1 fruit fly cellular context compared by ENCODE assay signal in genomic region chr3L:14678097-14678679, dm6.
TF ChIP-seq lines count a peak whose summit lies in the region.

TSS of gene CG4914 (minus strand) at chr3L:14678147.

TF ChIP-seq in whole organism, embryonic, 481 proteins besides CTCF, POLR2A, EP300 and RAD21 (continued from another document and continues in another):
- TF ChIP-seq Hr51 (GFP tag; optimal IDR thresholded peaks at IDR 0.05; lab: Kevin White, UChicago) (peak in 1 of 2 experiments; percentile 76), NK7.1 (GFP tag; optimal IDR thresholded peaks at IDR 0.05; lab: Kevin White, UChicago) (no peak), Dip3 (GFP tag; optimal IDR thresholded peaks at IDR 0.05; lab: Kevin White, UChicago) (no peak), CG30431 (GFP tag; optimal IDR thresholded peaks at IDR 0.05; lab: Kevin White, UChicago) (peak; percentile 66), en (GFP tag; optimal IDR thresholded peaks at IDR 0.05; lab: Kevin White, UChicago) (no peak), CG4617 (GFP tag; optimal IDR thresholded peaks at IDR 0.05; lab: Kevin White, UChicago; ENCODE audit: borderline replicate concordance) (peak; percentile 32), CG9932 (GFP tag; IDR thresholded peaks at IDR 0.05; lab: Robert Waterston, UW) (peak; percentile 37; the same call in 1 of the 2 replicates), CG11093 (GFP tag; IDR thresholded peaks at IDR 0.05; lab: Robert Waterston, UW) (peak; percentile 68; the same call in 2 of the 3 replicates), CG14667 (GFP tag; IDR thresholded peaks at IDR 0.05; lab: Robert Waterston, UW) (peak; percentile 36; the same call in 1 of the 2 replicates), gcm (GFP tag; optimal IDR thresholded peaks at IDR 0.05; lab: Kevin White, UChicago) (peak; percentile 76), sim (GFP tag; IDR thresholded peaks at IDR 0.05; lab: Robert Waterston, UW) (0 out of 2 replicates have a peak, but pooled peaks have one; percentile 12), CG8924 (tag; optimal IDR thresholded peaks at IDR 0.05; lab: Kevin White, UChicago) (peak; percentile 80), seq (GFP tag; IDR thresholded peaks at IDR 0.05; lab: Robert Waterston, UW) (no peak), CG2678 (tag; optimal IDR thresholded peaks at IDR 0.05; lab: Kevin White, UChicago) (peak; percentile 85), CG4360 (GFP tag; IDR thresholded peaks at IDR 0.05; lab: Robert Waterston, UW) (0 out of 2 replicates have a peak, but pooled peaks have one; percentile 27), pho (GFP tag; optimal IDR thresholded peaks at IDR 0.05; lab: Kevin White, UChicago) (no peak), grn (GFP tag; optimal IDR thresholded peaks at IDR 0.05; lab: Kevin White, UChicago) (no peak), sima (GFP tag; optimal IDR thresholded peaks at IDR 0.05; lab: Kevin White, UChicago) (no peak), HLH54F (GFP tag; optimal IDR thresholded peaks at IDR 0.05; lab: Kevin White, UChicago) (peak; percentile 7), crp (GFP tag; optimal IDR thresholded peaks at IDR 0.05; lab: Kevin White, UChicago) (peak in 1 of 2 experiments; percentile 5), Dll (GFP tag; IDR thresholded peaks at IDR 0.05; lab: Robert Waterston, UW; ENCODE audit: partially characterized antibody) (no peak), sc (optimal IDR thresholded peaks at IDR 0.05; lab: Kevin White, UChicago) (no peak), sc (GFP tag; optimal IDR thresholded peaks at IDR 0.05; lab: Kevin White, UChicago) (peak; percentile 82), caup (GFP tag; optimal IDR thresholded peaks at IDR 0.05; lab: Kevin White, UChicago; ENCODE audit: severe bottlenecking) (peak; percentile 31), Xrp1 (GFP tag; IDR thresholded peaks at IDR 0.05; lab: Robert Waterston, UW) (peak; percentile 89), kni (GFP tag; optimal IDR thresholded peaks at IDR 0.05; lab: Kevin White, UChicago) (no peak), NFAT (GFP tag; IDR thresholded peaks at IDR 0.05; lab: Robert Waterston, UW) (no peak), gsb (GFP tag; IDR thresholded peaks at IDR 0.05; lab: Robert Waterston, UW) (no peak), Hr3 (GFP tag; optimal IDR thresholded peaks at IDR 0.05; lab: Kevin White, UChicago) (peak; percentile 81), CG6689 (GFP tag; IDR thresholded peaks at IDR 0.05; lab: Robert Waterston, UW) (peak; percentile 77), CG7786 (GFP tag; optimal IDR thresholded peaks at IDR 0.05; lab: Kevin White, UChicago) (no peak), CG10209 (GFP tag; optimal IDR thresholded peaks at IDR 0.05; lab: Kevin White, UChicago) (peak; percentile 79), her (GFP tag; optimal IDR thresholded peaks at IDR 0.05; lab: Kevin White, UChicago) (no peak), CG2120 (GFP tag; optimal IDR thresholded peaks at IDR 0.05; lab: Kevin White, UChicago) (peak; percentile 56), shn (GFP tag; optimal IDR thresholded peaks at IDR 0.05; lab: Kevin White, UChicago) (no peak), pnt (GFP tag; optimal IDR thresholded peaks at IDR 0.05; lab: Kevin White, UChicago) (no peak), nom (GFP tag; optimal IDR thresholded peaks at IDR 0.05; lab: Kevin White, UChicago) (no peak), run (tag; optimal IDR thresholded peaks at IDR 0.05; lab: Kevin White, UChicago) (peak; percentile 55), hkb (optimal IDR thresholded peaks at IDR 0.05; lab: Kevin White, UChicago) (no peak), hkb (GFP tag; IDR thresholded peaks at IDR 0.05; lab: Robert Waterston, UW) (peak; percentile 62), nau (GFP tag; optimal IDR thresholded peaks at IDR 0.05; lab: Kevin White, UChicago) (peak; percentile 49), CG12104 (GFP tag; optimal IDR thresholded peaks at IDR 0.05; lab: Kevin White, UChicago) (peak; percentile 67), mirr (GFP tag; optimal IDR thresholded peaks at IDR 0.05; lab: Kevin White, UChicago) (no peak), sens-2 (GFP tag; IDR thresholded peaks at IDR 0.05; lab: Robert Waterston, UW) (peak; percentile 26; the same call in 1 of the 2 replicates), CG7839 (tag; optimal IDR thresholded peaks at IDR 0.05; lab: Kevin White, UChicago) (peak; percentile 88), CG12219 (GFP tag; optimal IDR thresholded peaks at IDR 0.05; lab: Kevin White, UChicago) (peak; percentile 41), btn (GFP tag; optimal IDR thresholded peaks at IDR 0.05; lab: Kevin White, UChicago) (no peak), CG7987 (GFP tag; optimal IDR thresholded peaks at IDR 0.05; lab: Kevin White, UChicago) (no peak), CG17359 (tag; optimal IDR thresholded peaks at IDR 0.05; lab: Kevin White, UChicago) (peak; percentile 69), CG4820 (GFP tag; optimal IDR thresholded peaks at IDR 0.05; lab: Kevin White, UChicago) (peak; percentile 73), CG8944 (GFP tag; optimal IDR thresholded peaks at IDR 0.05; lab: Kevin White, UChicago) (no peak), Mes4 (GFP tag; optimal IDR thresholded peaks at IDR 0.05; lab: Kevin White, UChicago) (no peak), lbe (GFP tag; optimal IDR thresholded peaks at IDR 0.05; lab: Kevin White, UChicago) (no peak), CG16815 (GFP tag; optimal IDR thresholded peaks at IDR 0.05; lab: Kevin White, UChicago) (peak; percentile 85), CG17385 (GFP tag; optimal IDR thresholded peaks at IDR 0.05; lab: Kevin White, UChicago) (peak; percentile 60), CG10959 (GFP tag; IDR thresholded peaks at IDR 0.05; lab: Robert Waterston, UW) (peak; percentile 49; the same call in 1 of the 2 replicates), dpn (GFP tag; optimal IDR thresholded peaks at IDR 0.05; lab: Kevin White, UChicago) (peak in 1 of 2 experiments; percentile 63), H15 (GFP tag; IDR thresholded peaks at IDR 0.05; lab: Robert Waterston, UW) (0 out of 3 replicates have a peak, but pooled peaks have one; percentile 50), CG4854 (GFP tag; optimal IDR thresholded peaks at IDR 0.05; lab: Kevin White, UChicago) (no peak), tio (GFP tag; optimal IDR thresholded peaks at IDR 0.05; lab: Kevin White, UChicago) (peak; percentile 85), Atf3 (GFP tag; optimal IDR thresholded peaks at IDR 0.05; lab: Kevin White, UChicago) (no peak), Poxn (GFP tag; IDR thresholded peaks at IDR 0.05; lab: Robert Waterston, UW) (no peak), CG33557 (GFP tag; optimal IDR thresholded peaks at IDR 0.05; lab: Kevin White, UChicago) (peak; percentile 88), Spps (tag; optimal IDR thresholded peaks at IDR 0.05; lab: Kevin White, UChicago) (peak; percentile 77), CG4282 (GFP tag; optimal IDR thresholded peaks at IDR 0.05; lab: Kevin White, UChicago) (no peak), so (GFP tag; IDR thresholded peaks at IDR 0.05; lab: Robert Waterston, UW) (peak; percentile 70; the same call in 1 of the 3 replicates), Dad (GFP tag; optimal IDR thresholded peaks at IDR 0.05; lab: Kevin White, UChicago) (no peak), gem (tag; optimal IDR thresholded peaks at IDR 0.05; lab: Kevin White, UChicago) (peak; percentile 94), dysf (GFP tag; IDR thresholded peaks at IDR 0.05; lab: Robert Waterston, UW) (peak; percentile 66), CG6272 (GFP tag; IDR thresholded peaks at IDR 0.05; lab: Robert Waterston, UW) (0 out of 2 replicates have a peak, but pooled peaks have one; percentile 34), odd (GFP tag; optimal IDR thresholded peaks at IDR 0.05; lab: Kevin White, UChicago) (peak; percentile 63), Trl (optimal IDR thresholded peaks at IDR 0.05; lab: Kevin White, UChicago) (no peak), Trl (GFP tag; optimal IDR thresholded peaks at IDR 0.05; lab: Kevin White, UChicago) (no peak), fd64A (GFP tag; optimal IDR thresholded peaks at IDR 0.05; lab: Kevin White, UChicago) (no peak), z (GFP tag; IDR thresholded peaks at IDR 0.05; lab: Robert Waterston, UW) (0 out of 3 replicates have a peak, but pooled peaks have one; percentile 32), Hey (tag; optimal IDR thresholded peaks at IDR 0.05; lab: Kevin White, UChicago) (no peak), Adf1 (GFP tag; IDR thresholded peaks at IDR 0.05; lab: Robert Waterston, UW) (peak; percentile 77), CG14860 (GFP tag; IDR thresholded peaks at IDR 0.05; lab: Robert Waterston, UW; ENCODE audit: partially characterized antibody) (0 out of 3 replicates have a peak, but pooled peaks have one; percentile 31), knrl (GFP tag; IDR thresholded peaks at IDR 0.05; lab: Robert Waterston, UW; ENCODE audit: partially characterized antibody) (no peak), lola (GFP tag; optimal IDR thresholded peaks at IDR 0.05; lab: Kevin White, UChicago) (peak in 1 of 3 experiments; percentile 96), CG6254 (GFP tag; optimal IDR thresholded peaks at IDR 0.05; lab: Kevin White, UChicago) (peak; percentile 74), CG13287 (GFP tag; IDR thresholded peaks at IDR 0.05; lab: Robert Waterston, UW; ENCODE audit: partially characterized antibody) (no peak), ap (GFP tag; IDR thresholded peaks at IDR 0.05; lab: Robert Waterston, UW) (peak; percentile 39), Kr (GFP tag; optimal IDR thresholded peaks at IDR 0.05; lab: Kevin White, UChicago) (no peak), Eip74EF (GFP tag; optimal IDR thresholded peaks at IDR 0.05; lab: Kevin White, UChicago) (peak in 1 of 2 experiments; percentile 83), cg (GFP tag; optimal IDR thresholded peaks at IDR 0.05; lab: Kevin White, UChicago) (no peak), CG17912 (GFP tag; optimal IDR thresholded peaks at IDR 0.05; lab: Kevin White, UChicago) (no peak), Dbx (GFP tag; IDR thresholded peaks at IDR 0.05; lab: Robert Waterston, UW) (no peak), CG34376 (GFP tag; optimal IDR thresholded peaks at IDR 0.05; lab: Kevin White, UChicago) (no peak), gfzf (GFP tag; optimal IDR thresholded peaks at IDR 0.05; lab: Kevin White, UChicago) (no peak), CG6175 (GFP tag; IDR thresholded peaks at IDR 0.05; lab: Robert Waterston, UW) (no peak), CG17802 (tag; optimal IDR thresholded peaks at IDR 0.05; lab: Kevin White, UChicago) (peak; percentile 44), prd (optimal IDR thresholded peaks at IDR 0.05; lab: Kevin White, UChicago) (no peak), prd (GFP tag; IDR thresholded peaks at IDR 0.05; lab: Robert Waterston, UW) (peak; percentile 83), ab (GFP tag; optimal IDR thresholded peaks at IDR 0.05; lab: Kevin White, UChicago) (no peak), da (GFP tag; optimal IDR thresholded peaks at IDR 0.05; lab: Kevin White, UChicago) (no peak), CG12659 (GFP tag; optimal IDR thresholded peaks at IDR 0.05; lab: Kevin White, UChicago) (peak; percentile 67), mam (GFP tag; optimal IDR thresholded peaks at IDR 0.05; lab: Kevin White, UChicago) (peak; percentile 7), tup (GFP tag; optimal IDR thresholded peaks at IDR 0.05; lab: Kevin White, UChicago) (no peak), fd102C (GFP tag; optimal IDR thresholded peaks at IDR 0.05; lab: Kevin White, UChicago) (no peak), Six4 (GFP tag; optimal IDR thresholded peaks at IDR 0.05; lab: Kevin White, UChicago) (peak; percentile 73), CG1647 (GFP tag; optimal IDR thresholded peaks at IDR 0.05; lab: Kevin White, UChicago) (no peak), toy (GFP tag; IDR thresholded peaks at IDR 0.05; lab: Robert Waterston, UW) (no peak), CG10274 (GFP tag; optimal IDR thresholded peaks at IDR 0.05; lab: Kevin White, UChicago) (peak; percentile 36), CG16813 (GFP tag; IDR thresholded peaks at IDR 0.05; lab: Robert Waterston, UW; ENCODE audit: partially characterized antibody) (0 out of 3 replicates have a peak, but pooled peaks have one; percentile 30), Jarid2 (GFP tag; optimal IDR thresholded peaks at IDR 0.05; lab: Kevin White, UChicago) (peak; percentile 53), tin (GFP tag; optimal IDR thresholded peaks at IDR 0.05; lab: Kevin White, UChicago) (peak; percentile 72), CG14710 (tag; optimal IDR thresholded peaks at IDR 0.05; lab: Kevin White, UChicago) (peak; percentile 87), lab (GFP tag; optimal IDR thresholded peaks at IDR 0.05; lab: Kevin White, UChicago) (peak; percentile 74), Xbp1 (GFP tag; optimal IDR thresholded peaks at IDR 0.05; lab: Kevin White, UChicago) (peak; percentile 65), Ets65A (GFP tag; lab: Kevin White, UChicago) (no peak), org-1 (GFP tag; optimal IDR thresholded peaks at IDR 0.05; lab: Kevin White, UChicago) (peak; percentile 67), CG5953 (GFP tag; IDR thresholded peaks at IDR 0.05; lab: Robert Waterston, UW) (peak; percentile 19; the same call in 1 of the 2 replicates), pros (GFP tag; optimal IDR thresholded peaks at IDR 0.05; lab: Kevin White, UChicago) (no peak), oc (tag; optimal IDR thresholded peaks at IDR 0.05; lab: Kevin White, UChicago) (peak; percentile 78), E2f2 (GFP tag; IDR thresholded peaks at IDR 0.05; lab: Robert Waterston, UW) (no peak; the same call in 1 of the 2 replicates), Optix (GFP tag; IDR thresholded peaks at IDR 0.05; lab: Robert Waterston, UW) (no peak), CG10366 (GFP tag; IDR thresholded peaks at IDR 0.05; lab: Robert Waterston, UW) (peak; percentile 46; the same call in 1 of the 2 replicates), CG34224 (GFP tag; IDR thresholded peaks at IDR 0.05; lab: Robert Waterston, UW; ENCODE audit: partially characterized antibody) (no peak), CG33213 (GFP tag; optimal IDR thresholded peaks at IDR 0.05; lab: Kevin White, UChicago) (no peak), stwl (tag; optimal IDR thresholded peaks at IDR 0.05; lab: Kevin White, UChicago) (no peak), CG15479 (GFP tag; optimal IDR thresholded peaks at IDR 0.05; lab: Kevin White, UChicago) (no peak), gro (GFP tag; optimal IDR thresholded peaks at IDR 0.05; lab: Kevin White, UChicago) (no peak), CG30020 (tag; optimal IDR thresholded peaks at IDR 0.05; lab: Kevin White, UChicago) (peak; percentile 61), Atf-2 (GFP tag; optimal IDR thresholded peaks at IDR 0.05; lab: Kevin White, UChicago) (no peak), nerfin-1 (tag; optimal IDR thresholded peaks at IDR 0.05; lab: Kevin White, UChicago) (peak; percentile 76), Lim3 (GFP tag; IDR thresholded peaks at IDR 0.05; lab: Robert Waterston, UW) (no peak), Dfd (GFP tag; optimal IDR thresholded peaks at IDR 0.05; lab: Kevin White, UChicago) (no peak), CG10321 (GFP tag; IDR thresholded peaks at IDR 0.05; lab: Robert Waterston, UW) (no peak), CG2116 (GFP tag; optimal IDR thresholded peaks at IDR 0.05; lab: Kevin White, UChicago) (peak; percentile 53), Oaz (GFP tag; IDR thresholded peaks at IDR 0.05; lab: Robert Waterston, UW) (no peak)
